Fruit fly (Drosophila melanogaster) whole organism, embryonic: Measurements from ENCODE around the gene DopEcR.
A peak's percentile ranks its signal among the peaks of the same experiment; 100 is the strongest.

Experiments used
- CG10147 ChIP-seq: fragments of 200-800 bp; sonication (Bioruptor generic); optimal IDR thresholded peaks from 2 replicates; lab custom pipeline; 2019; ENCODE audit warnings: missing biosample characterization, mild to moderate bottlenecking, missing genetic modification characterization, moderate library complexity
- CG12155 ChIP-seq: fragments of 200-800 bp; sonication (Bioruptor generic); optimal IDR thresholded peaks from 3 replicates; lab custom pipeline; 2016; ENCODE audit warnings: missing biosample characterization, missing genetic modification characterization
- CG12769 ChIP-seq: fragments of 200-800 bp; sonication (Bioruptor generic); optimal IDR thresholded peaks from 2 replicates; lab custom pipeline; 2019; ENCODE audit warnings: missing biosample characterization, mild to moderate bottlenecking, missing genetic modification characterization, moderate library complexity
- CG13775 ChIP-seq: fragments of 200-800 bp; sonication (Bioruptor generic); optimal IDR thresholded peaks from 3 replicates; lab custom pipeline; 2017; ENCODE audit warnings: missing biosample characterization, mild to moderate bottlenecking, missing genetic modification characterization
- CG14710 ChIP-seq: fragments of 200-800 bp; sonication (Bioruptor generic); optimal IDR thresholded peaks from 3 replicates; lab custom pipeline; 2019; ENCODE audit warnings: missing biosample characterization, mild to moderate bottlenecking, missing genetic modification characterization, moderate library complexity
- CG15073 ChIP-seq: fragments of 200-800 bp; sonication (Bioruptor generic); optimal IDR thresholded peaks from 2 replicates; lab custom pipeline; 2016; ENCODE audit warnings: missing biosample characterization, missing genetic modification characterization
- CG15514 ChIP-seq: fragments of 200-800 bp; sonication (Bioruptor generic); optimal IDR thresholded peaks from 3 replicates; lab custom pipeline; 2017; ENCODE audit warnings: missing biosample characterization, missing genetic modification characterization, mild to moderate bottlenecking, moderate library complexity, missing genetic modification reagents
- CG17568 ChIP-seq: fragments of 200-800 bp; sonication (Bioruptor generic); optimal IDR thresholded peaks from 2 replicates; lab custom pipeline; 2018; ENCODE audit warnings: missing biosample characterization, mild to moderate bottlenecking, missing genetic modification characterization, moderate library complexity
- CG18599 ChIP-seq: fragments of 200-800 bp; sonication (Bioruptor generic); optimal IDR thresholded peaks from 3 replicates; lab custom pipeline; 2017; ENCODE audit warnings: missing biosample characterization, missing genetic modification characterization, mild to moderate bottlenecking, moderate library complexity, missing genetic modification reagents
- CG2875 ChIP-seq: fragments of 200-800 bp; sonication (Bioruptor generic); optimal IDR thresholded peaks from 2 replicates; lab custom pipeline; 2017; ENCODE audit warnings: missing biosample characterization, mild to moderate bottlenecking, missing genetic modification characterization, missing genetic modification reagents
- CG2889 ChIP-seq: fragments of 200-800 bp; sonication (Bioruptor generic); IDR thresholded peaks from 3 replicates; pipeline ENCODE4 v1.3.6; 2022; ENCODE audit warnings: missing biosample characterization, missing genetic modification characterization
- CG34376 ChIP-seq: fragments of 200-800 bp; sonication (Bioruptor generic); optimal IDR thresholded peaks from 2 replicates; lab custom pipeline; 2018; ENCODE audit warnings: missing biosample characterization, mild to moderate bottlenecking, missing genetic modification characterization
- CG4328 ChIP-seq: fragments of 200-800 bp; sonication (Bioruptor generic); optimal IDR thresholded peaks from 3 replicates; lab custom pipeline; 2017; ENCODE audit warnings: missing biosample characterization, missing genetic modification reagents, missing genetic modification characterization
- CG6272 ChIP-seq: fragments of 200-800 bp; sonication (Bioruptor generic); IDR thresholded peaks from 2 replicates; pipeline ENCODE4 v1.3.6; 2022; ENCODE audit warnings: missing biosample characterization, missing genetic modification characterization
- CG6765 ChIP-seq: fragments of 200-800 bp; sonication (Bioruptor generic); optimal IDR thresholded peaks from 3 replicates; lab custom pipeline; 2017; ENCODE audit warnings: missing biosample characterization, mild to moderate bottlenecking, missing genetic modification characterization
- CG7271 ChIP-seq: fragments of 200-800 bp; sonication (Bioruptor generic); optimal IDR thresholded peaks from 2 replicates; lab custom pipeline; 2018; ENCODE audit warnings: missing biosample characterization, mild to moderate bottlenecking, missing genetic modification characterization, moderate library complexity
- CG9932 ChIP-seq: fragments of 200-800 bp; sonication (Bioruptor generic); IDR thresholded peaks from 2 replicates; pipeline ENCODE4 v1.3.6; 2022; ENCODE audit warnings: missing biosample characterization, missing genetic modification characterization
- CoRest ChIP-seq: fragments of 200-800 bp; sonication (Bioruptor generic); optimal IDR thresholded peaks from 3 replicates; lab custom pipeline; 2018; ENCODE audit warnings: missing biosample characterization, mild to moderate bottlenecking, missing genetic modification characterization, moderate library complexity
- Ets65A ChIP-seq: fragments of 200-800 bp; sonication (Bioruptor generic); peaks from one replicate; lab custom pipeline; 2016; ENCODE audit warnings: missing biosample characterization, missing genetic modification characterization
- Fer1 ChIP-seq: fragments of 200-800 bp; sonication (Bioruptor generic); optimal IDR thresholded peaks from 2 replicates; lab custom pipeline; 2017; ENCODE audit warnings: missing biosample characterization, mild to moderate bottlenecking, missing genetic modification characterization
- HmgZ ChIP-seq: fragments of 200-800 bp; sonication (Bioruptor generic); optimal IDR thresholded peaks from 2 replicates; lab custom pipeline; 2018; ENCODE audit warnings: missing biosample characterization, mild to moderate bottlenecking, missing genetic modification characterization
- Hmx ChIP-seq: fragments of 200-800 bp; sonication (Bioruptor generic); optimal IDR thresholded peaks from 2 replicates; lab custom pipeline; 2016; ENCODE audit warnings: missing biosample characterization, missing genetic modification characterization
- Hr51 ChIP-seq, 2 experiments: fragments of 200-800 bp; sonication (Bioruptor generic); optimal IDR thresholded peaks; 2 replicates in 1 of 2; 3 replicates in 1 of 2; lab custom pipeline; 2016 to 2018; ENCODE audit warnings: missing biosample characterization in 2 of 2, missing genetic modification characterization in 2 of 2, mild to moderate bottlenecking in 1 of 2, moderate library complexity in 1 of 2
- Lim3 ChIP-seq: fragments of 200-800 bp; sonication (Bioruptor generic); IDR thresholded peaks from 2 replicates; pipeline ENCODE4 v1.3.6; 2022; ENCODE audit warnings: missing biosample characterization, missing genetic modification characterization
- Mad ChIP-seq: fragments of 200-800 bp; sonication (Bioruptor generic); optimal IDR thresholded peaks from 2 replicates; lab custom pipeline; 2016; ENCODE audit warnings: missing biosample characterization, missing genetic modification characterization
- Med ChIP-seq: fragments of 200-800 bp; sonication (Bioruptor generic); peaks from one replicate; lab custom pipeline; 2016; ENCODE audit warnings: missing biosample characterization, missing genetic modification characterization, mild to moderate bottlenecking, inconsistent platforms, moderate library complexity
- NFAT ChIP-seq: fragments of 200-800 bp; sonication (Bioruptor generic); IDR thresholded peaks from 2 replicates; pipeline ENCODE4 v1.3.6; 2022; ENCODE audit warnings: missing biosample characterization, missing genetic modification characterization
- Pdp1 ChIP-seq, 2 experiments: fragments of 200-800 bp; sonication (Bioruptor generic); optimal IDR thresholded peaks; 3 replicates each; lab custom pipeline; 2016; ENCODE audit warnings: missing biosample characterization in 2 of 2, missing genetic modification characterization in 2 of 2, mild to moderate bottlenecking in 1 of 2, moderate library complexity in 1 of 2
- az2 ChIP-seq: fragments of 200-800 bp; sonication (Bioruptor generic); optimal IDR thresholded peaks from 3 replicates; lab custom pipeline; 2016; ENCODE audit warnings: missing biosample characterization, missing genetic modification characterization
- crol ChIP-seq: fragments of 200-800 bp; sonication (Bioruptor generic); IDR thresholded peaks from 2 replicates; pipeline ENCODE4 v1.3.6; 2022; ENCODE audit warnings: missing biosample characterization, missing genetic modification characterization
- danr ChIP-seq: fragments of 200-800 bp; sonication (Bioruptor generic); IDR thresholded peaks from 2 replicates; pipeline ENCODE4 v1.3.6; 2022; ENCODE audit warnings: missing biosample characterization, missing genetic modification characterization
- exex ChIP-seq: fragments of 200-800 bp; sonication (Bioruptor generic); optimal IDR thresholded peaks from 4 replicates; lab custom pipeline; 2018; ENCODE audit warnings: missing biosample characterization, mild to moderate bottlenecking, missing genetic modification characterization, moderate library complexity
- lov ChIP-seq, 2 experiments: fragments of 200-800 bp in 1 of 2; fragments of >200 bp in 1 of 2; sonication (Bioruptor generic) in 1 of 2; IDR thresholded peaks in 1 of 2; optimal IDR thresholded peaks in 1 of 2; 2 replicates in 1 of 2; 3 replicates in 1 of 2; pipeline versions ENCODE4 v1.3.6 to Lab custom; 2017 to 2022; ENCODE audit warnings: missing biosample characterization in 1 of 2, missing genetic modification characterization in 1 of 2
- mirr ChIP-seq: fragments of 200-800 bp; sonication (Bioruptor generic); optimal IDR thresholded peaks from 3 replicates; lab custom pipeline; 2018; ENCODE audit warnings: missing biosample characterization, mild to moderate bottlenecking, missing genetic modification characterization
- pan ChIP-seq, 4 experiments: fragments of >200 bp in 3 of 4; fragments of 200-800 bp in 1 of 4; sonication (Bioruptor generic) in 1 of 4; optimal IDR thresholded peaks in 3 of 4; IDR thresholded peaks in 1 of 4; 2 replicates each; pipeline versions ENCODE4 v1.3.6 to Lab custom; 2017 to 2022; ENCODE audit warnings: missing biosample characterization in 2 of 4, missing genetic modification characterization in 2 of 4, mixed read lengths in 1 of 4
- pros ChIP-seq: fragments of 200-800 bp; sonication (Bioruptor generic); optimal IDR thresholded peaks from 3 replicates; lab custom pipeline; 2019; ENCODE audit warnings: missing biosample characterization, mild to moderate bottlenecking, missing genetic modification characterization, moderate library complexity
- sc ChIP-seq, 3 experiments: fragments of >200 bp in 2 of 3; fragments of 200-800 bp in 1 of 3; sonication (Bioruptor generic) in 1 of 3; optimal IDR thresholded peaks; 2 replicates in 2 of 3; 3 replicates in 1 of 3; lab custom pipeline; 2017; ENCODE audit warnings: mild to moderate bottlenecking in 1 of 3, missing biosample characterization in 1 of 3, missing genetic modification characterization in 1 of 3, missing genetic modification reagents in 1 of 3
- sd ChIP-seq: fragments of 200-800 bp; sonication (Bioruptor generic); optimal IDR thresholded peaks from 3 replicates; lab custom pipeline; 2018; ENCODE audit warnings: missing biosample characterization, mild to moderate bottlenecking, missing genetic modification characterization, moderate library complexity
- sens ChIP-seq: fragments of 200-800 bp; sonication (Bioruptor generic); peaks from one replicate; lab custom pipeline; 2016; ENCODE audit warnings: missing biosample characterization, missing genetic modification characterization
- sima ChIP-seq: fragments of 200-800 bp; sonication (Bioruptor generic); optimal IDR thresholded peaks from 2 replicates; lab custom pipeline; 2016; ENCODE audit warnings: missing biosample characterization, missing genetic modification characterization
- sr ChIP-seq: fragments of 200-800 bp; sonication (Bioruptor generic); IDR thresholded peaks from 3 replicates; pipeline ENCODE4 v1.3.6; 2022; ENCODE audit warnings: missing biosample characterization, missing genetic modification characterization
- ttk ChIP-seq: fragments of 200-800 bp; sonication (Bioruptor generic); IDR thresholded peaks from 2 replicates; pipeline ENCODE4 v2.1.2; 2022; ENCODE audit warnings: missing biosample characterization, missing genetic modification characterization

DopEcR gene

DNA sequence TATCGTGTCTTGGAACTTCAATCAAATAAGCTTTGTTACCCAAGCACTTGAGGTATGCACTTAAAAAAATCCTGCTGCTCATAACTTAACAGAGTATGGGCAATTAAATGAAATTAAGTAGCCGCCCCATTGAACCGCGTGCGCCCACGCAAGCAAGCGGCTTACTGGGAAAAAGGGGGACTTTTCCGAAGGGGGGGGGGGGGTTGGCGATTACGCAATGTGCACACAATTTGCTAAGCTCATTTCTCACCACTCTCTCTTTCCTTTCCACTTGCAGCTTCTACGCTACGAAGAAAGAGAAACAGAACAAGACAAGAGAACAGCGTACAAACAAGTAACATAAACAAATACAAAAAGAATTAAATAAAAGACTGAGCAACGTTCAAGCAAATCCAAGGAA, 37.4 kb upstream of the DopEcR start:
- TF ChIP-seq CG12155: no peak
- peak; percentile 86 for TF ChIP-seq Ets65A (GFP tag; lab: Kevin White, UChicago)
- peak; percentile 48; the same call in 1 of the 3 replicates for TF ChIP-seq sr
- TF ChIP-seq Pdp1 (GFP tag; optimal IDR thresholded peaks at IDR 0.05; lab: Kevin White, UChicago): peak in 1 of 2 experiments; percentile 62

dm6 chr3L:4417068-4417467, 36.9 kb upstream of the DopEcR start:
- TF ChIP-seq ttk (GFP tag; lab: Robert Waterston, UW): no peak

- TF ChIP-seq CG13775 (GFP tag; lab: Kevin White, UChicago) (no peak), Ets65A (GFP tag; lab: Kevin White, UChicago) (peak; percentile 31), Hmx (no peak), Mad (GFP tag; lab: Kevin White, UChicago) (no peak), CG10147 (GFP tag; lab: Kevin White, UChicago) (no peak), CG6272 (GFP tag; lab: Robert Waterston, UW) (no peak), CG2875 (GFP tag; lab: Kevin White, UChicago) (no peak), CG9932 (GFP tag; lab: Robert Waterston, UW) (no peak), HmgZ (tag; lab: Kevin White, UChicago) (peak; percentile 28), pan (optimal IDR thresholded peaks at IDR 0.05; lab: Kevin White, UChicago) (no peak), pan (GFP tag; optimal IDR thresholded peaks at IDR 0.05 in 1 of 2, IDR thresholded peaks at IDR 0.05 in 1 of 2) (no peak), CG15514 (GFP tag; lab: Kevin White, UChicago) (peak; percentile 6), CG12769 (tag; lab: Kevin White, UChicago) (peak; percentile 61), CG34376 (GFP tag; lab: Kevin White, UChicago) (peak; percentile 85), sens (GFP tag; lab: Kevin White, UChicago) (peak; percentile 75), exex (tag; lab: Kevin White, UChicago) (peak; percentile 54), mirr (GFP tag; lab: Kevin White, UChicago) (peak; percentile 35), Med (peak; percentile 72), lov (optimal IDR thresholded peaks at IDR 0.05; lab: Kevin White, UChicago) (no peak), lov (GFP tag; IDR thresholded peaks at IDR 0.05; lab: Robert Waterston, UW) (0 out of 3 replicates have a peak, but pooled peaks have one; percentile 49), CG4328 (GFP tag; lab: Kevin White, UChicago) (no peak), CG17568 (no peak), sima (no peak), CG7271 (tag; lab: Kevin White, UChicago) (no peak), CG18599 (GFP tag; lab: Kevin White, UChicago) (peak; percentile 12), CG2889 (GFP tag; lab: Robert Waterston, UW) (no peak), CG6765 (GFP tag; lab: Kevin White, UChicago) (no peak), sc (optimal IDR thresholded peaks at IDR 0.05; lab: Kevin White, UChicago) (no peak), sc (GFP tag; optimal IDR thresholded peaks at IDR 0.05; lab: Kevin White, UChicago) (no peak), sd (tag; lab: Kevin White, UChicago) (no peak), NFAT (no peak), Hr51 (GFP tag; optimal IDR thresholded peaks at IDR 0.05; lab: Kevin White, UChicago) (no peak), CG15073 (GFP tag; lab: Kevin White, UChicago) (no peak), CG14710 (tag; lab: Kevin White, UChicago) (no peak), CoRest (tag; lab: Kevin White, UChicago) (no peak), pros (no peak), danr (GFP tag; lab: Robert Waterston, UW) (no peak), az2 (no peak), crol (no peak), Fer1 (GFP tag; lab: Kevin White, UChicago) (peak; percentile 14), Pdp1 (GFP tag; optimal IDR thresholded peaks at IDR 0.05; lab: Kevin White, UChicago) (peak in 1 of 2 experiments; percentile 92), Lim3 (GFP tag; lab: Robert Waterston, UW) (no peak)
These were observed 35.4 kb upstream of the DopEcR start for dm6 chr3L:4415326-4416274.
